Worm (Caenorhabditis elegans) whole organism, midembryonic: Measurements from ENCODE around the gene ergi-2.

Experiments used
- T22C8.4 ChIP-seq: fragments of 200-800 bp; sonication (Bioruptor generic); IDR thresholded peaks from 2 replicates; pipeline ENCODE4 v1.3.6; 2022; ENCODE audit warnings: missing genetic modification characterization, missing compliant biosample characterization
- cog-1 ChIP-seq: sonication (generic microtip); optimal IDR thresholded peaks from 2 replicates; lab custom pipeline; 2016; ENCODE audit warnings: missing genetic modification characterization, missing compliant biosample characterization
- flt-1 ChIP-seq: fragments of 200-800 bp; sonication (Bioruptor generic); IDR thresholded peaks from 2 replicates; pipeline ENCODE4 v1.3.6; 2022; ENCODE audit warnings: missing genetic modification characterization, missing compliant biosample characterization
- ref-1 ChIP-seq: fragments of 200-800 bp; sonication (Bioruptor generic); conservative IDR thresholded peaks from 2 replicates; pipeline ENCODE4 v1.3.6; 2022; ENCODE audit warnings: missing genetic modification reagents, missing genetic modification characterization, missing compliant biosample characterization
- tab-1 ChIP-seq: fragments of 200-800 bp; sonication (Bioruptor generic); IDR thresholded peaks from 2 replicates; pipeline ENCODE4 v1.3.6; 2022; ENCODE audit warnings: missing genetic modification characterization, missing compliant biosample characterization
- ztf-29 ChIP-seq: fragments of 200-800 bp; sonication (Bioruptor generic); IDR thresholded peaks from 2 replicates; pipeline ENCODE4 v1.3.6; 2022; ENCODE audit warnings: missing genetic modification reagents, missing genetic modification characterization, missing compliant biosample characterization

DNA sequence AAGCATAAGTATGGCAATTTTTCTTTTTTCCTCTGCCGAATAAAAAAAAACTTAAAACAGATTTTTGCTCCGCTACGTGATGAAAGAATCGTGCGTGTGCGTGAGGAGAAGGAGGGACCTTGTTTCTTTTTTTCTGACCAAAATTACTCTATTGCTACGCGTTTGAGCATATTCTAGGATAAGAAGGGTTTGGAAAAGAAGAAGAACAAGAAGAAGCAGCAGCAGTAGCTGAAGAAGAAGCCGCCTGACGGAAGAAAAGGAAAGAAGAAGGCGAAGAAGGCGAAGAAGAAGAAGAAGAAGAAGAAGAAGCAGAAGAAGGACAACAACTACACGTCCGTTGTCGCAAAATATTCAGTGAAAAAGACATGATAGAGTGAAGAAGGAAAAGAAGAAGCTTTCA lies 9.0 kb upstream of the ergi-2 start:
- no peak for TF ChIP-seq T22C8.4
- TF ChIP-seq ref-1 (GFP tag; lab: Robert Waterston, UW), result no peak
- TF ChIP-seq cog-1 (tag; lab: Kevin White, UChicago), result no peak
- no peak for TF ChIP-seq ztf-29 (GFP tag; lab: Robert Waterston, UW)
- TF ChIP-seq flt-1 (GFP tag; lab: Robert Waterston, UW), result no peak
- TF ChIP-seq tab-1 (GFP tag; lab: Robert Waterston, UW), result no peak
